Worm (Caenorhabditis elegans) whole organism, early embryonic: ENCODE data around the gene cya-1.

Experiments
- ama-1 ChIP-seq: fragments of 150-350 bp; optimal IDR thresholded peaks from 2 replicates; lab custom pipeline; 2014
- ceh-36 ChIP-seq: sonication (generic microtip); optimal IDR thresholded peaks from 2 replicates; lab custom pipeline; 2016; ENCODE audit warnings: missing genetic modification characterization, inconsistent platforms, missing compliant biosample characterization

- TF ChIP-seq ceh-36 (tag; lab: Kevin White, UChicago) (no peak), ama-1 (lab: Kevin White, UChicago) (no peak)
Observed at ce11 chrIII:9152950-9153349, 43.9 kb upstream of the cya-1 start.
